Fruit fly (Drosophila melanogaster): ENCODE measurements around the gene Scgbeta.

dm6 chr3R:12445468-12445867, 23.2 kb upstream of the Scgbeta start:
- TF ChIP-seq psq (optimal IDR thresholded peaks at IDR 0.05) (no peak), Myc (optimal IDR thresholded peaks at IDR 0.05) (no peak), h (optimal IDR thresholded peaks at IDR 0.05) (no peak)

All from Kc167 (cell line).